Fruit fly (Drosophila melanogaster): ENCODE data around the gene CG33298.

CG33298 gene

dm6 chr2L:9564527-9564926 is 69.3 kb downstream of the CG33298 start (continued):
- TF ChIP-seq CG6808 (GFP tag; optimal IDR thresholded peaks at IDR 0.05), result no peak
- peak; percentile 52; the same call in 2 of the 3 replicates for TF ChIP-seq eg (GFP tag; IDR thresholded peaks at IDR 0.05)
- no peak for TF ChIP-seq Smox (GFP tag; optimal IDR thresholded peaks at IDR 0.05)
- TF ChIP-seq CG6163 (GFP tag; IDR thresholded peaks at IDR 0.05), result peak; percentile 52
- TF ChIP-seq spab (GFP tag; optimal IDR thresholded peaks at IDR 0.05), result peak; percentile 1
- peak; percentile 31 for TF ChIP-seq Ets96B (tag; optimal IDR thresholded peaks at IDR 0.05)
- no peak for TF ChIP-seq Blimp-1 (GFP tag; optimal IDR thresholded peaks at IDR 0.05)

- TF ChIP-seq CG31627 (GFP tag; optimal IDR thresholded peaks at IDR 0.05) (no peak), eg (GFP tag; IDR thresholded peaks at IDR 0.05) (peak; percentile 53; the same call in 2 of the 3 replicates), CG15336 (GFP tag; IDR thresholded peaks at IDR 0.05) (0 out of 2 replicates have a peak, but pooled peaks have one; percentile 14)
Measured at dm6 chr2L:9565387-9565786, 70.1 kb downstream of the CG33298 start, which contains the start of gene CG46468. CG46468 (minus strand) TSS chr2L:9565438.

- no peak for TF ChIP-seq CG6276 (GFP tag; optimal IDR thresholded peaks at IDR 0.05)
- TF ChIP-seq Gug (GFP tag; IDR thresholded peaks at IDR 0.05), result no peak
- no peak for TF ChIP-seq net (GFP tag; optimal IDR thresholded peaks at IDR 0.05)
- TF ChIP-seq CG7368 (GFP tag; optimal IDR thresholded peaks at IDR 0.05), result no peak
- TF ChIP-seq topi (GFP tag; optimal IDR thresholded peaks at IDR 0.05), result no peak
- no peak for TF ChIP-seq Sox102F (GFP tag; optimal IDR thresholded peaks at IDR 0.05)
- TF ChIP-seq Hr39 (GFP tag; optimal IDR thresholded peaks at IDR 0.05), result no peak
- no peak for TF ChIP-seq Blimp-1 (GFP tag; optimal IDR thresholded peaks at IDR 0.05)
- no peak for TF ChIP-seq CG15336 (GFP tag; IDR thresholded peaks at IDR 0.05)
- no peak for TF ChIP-seq CG6854 (GFP tag; optimal IDR thresholded peaks at IDR 0.05)
Measured at dm6 chr2L:9566656-9567055, 71.4 kb downstream of the CG33298 start, which contains the start of gene jp. jp (minus strand) TSS chr2L:9566750.

- TF ChIP-seq CG8319 (GFP tag; optimal IDR thresholded peaks at IDR 0.05) (peak; percentile 70), acj6 (GFP tag; optimal IDR thresholded peaks at IDR 0.05) (peak; percentile 87), fd85E (GFP tag; optimal IDR thresholded peaks at IDR 0.05) (peak; percentile 78), CG4318 (GFP tag; optimal IDR thresholded peaks at IDR 0.05) (no peak), CG32006 (GFP tag; optimal IDR thresholded peaks at IDR 0.05) (peak; percentile 63), Sox14 (GFP tag; optimal IDR thresholded peaks at IDR 0.05) (peak; percentile 65), CG8632 (GFP tag; optimal IDR thresholded peaks at IDR 0.05) (peak; percentile 44), CG1621 (tag; optimal IDR thresholded peaks at IDR 0.05) (peak; percentile 43), Sox102F (GFP tag; optimal IDR thresholded peaks at IDR 0.05) (peak; percentile 89), CG7368 (GFP tag; optimal IDR thresholded peaks at IDR 0.05) (peak; percentile 85), achi (GFP tag; optimal IDR thresholded peaks at IDR 0.05) (peak; percentile 84), Hr38 (GFP tag; optimal IDR thresholded peaks at IDR 0.05) (no peak), Ets21C (GFP tag; optimal IDR thresholded peaks at IDR 0.05) (peak; percentile 18), CG6163 (GFP tag; IDR thresholded peaks at IDR 0.05) (peak; percentile 94), pdm3 (GFP tag; optimal IDR thresholded peaks at IDR 0.05) (peak; percentile 83), Eip78C (GFP tag) (peak; percentile 96), CG31627 (GFP tag; optimal IDR thresholded peaks at IDR 0.05) (peak; percentile 60), dac (GFP tag; optimal IDR thresholded peaks at IDR 0.05) (peak; percentile 82), salr (GFP tag; optimal IDR thresholded peaks at IDR 0.05) (peak; percentile 38 to 63), Lpt (GFP tag; optimal IDR thresholded peaks at IDR 0.05) (peak; percentile 42), CG11294 (GFP tag; IDR thresholded peaks at IDR 0.05) (peak; percentile 75), CG6792 (GFP tag; optimal IDR thresholded peaks at IDR 0.05) (peak; percentile 82), Eip93F (GFP tag; optimal IDR thresholded peaks at IDR 0.05) (peak; percentile 4), Sox15 (GFP tag; optimal IDR thresholded peaks at IDR 0.05) (no peak), CG3032 (tag; optimal IDR thresholded peaks at IDR 0.05) (peak; percentile 37), CG16779 (tag; optimal IDR thresholded peaks at IDR 0.05) (peak; percentile 91), vri (GFP tag; optimal IDR thresholded peaks at IDR 0.05) (peak; percentile 96), Hr4 (GFP tag; optimal IDR thresholded peaks at IDR 0.05) (peak; percentile 81), fd59A (GFP tag; optimal IDR thresholded peaks at IDR 0.05) (peak; percentile 39), fkh (GFP tag; optimal IDR thresholded peaks at IDR 0.05) (peak; percentile 100), Hr39 (GFP tag; optimal IDR thresholded peaks at IDR 0.05) (peak; percentile 57), CG34406 (GFP tag; optimal IDR thresholded peaks at IDR 0.05) (peak; percentile 72), ss (GFP tag; optimal IDR thresholded peaks at IDR 0.05) (peak; percentile 33 to 75)
Measured at dm6 chr2L:9567398-9567856, 72.2 kb downstream of the CG33298 start.

Data from whole organism, prepupa.